Fruit fly (Drosophila melanogaster): Measurements from ENCODE around the gene Cln7.

Gene Cln7

dm6 chr3L:7361095-7361522 lies 16.1 kb upstream of the Cln7 start:
- TF ChIP-seq CG8119 (GFP tag; IDR thresholded peaks at IDR 0.05) (peak; percentile 64; the same call in 2 of the 3 replicates), CG3919 (GFP tag; optimal IDR thresholded peaks at IDR 0.05) (no peak), svp (GFP tag) (peak; percentile 95), Ets96B (tag; optimal IDR thresholded peaks at IDR 0.05) (no peak), CG7368 (GFP tag; optimal IDR thresholded peaks at IDR 0.05) (peak; percentile 53), CG16779 (tag; optimal IDR thresholded peaks at IDR 0.05) (peak; percentile 52), CG9139 (GFP tag; optimal IDR thresholded peaks at IDR 0.05) (peak; percentile 51), CG15336 (GFP tag; IDR thresholded peaks at IDR 0.05) (peak; percentile 68), OdsH (GFP tag; optimal IDR thresholded peaks at IDR 0.05) (no peak), lz (GFP tag; optimal IDR thresholded peaks at IDR 0.05) (no peak), topi (GFP tag; optimal IDR thresholded peaks at IDR 0.05) (peak; percentile 23), salr (GFP tag; optimal IDR thresholded peaks at IDR 0.05) (no peak), Ets21C (GFP tag; optimal IDR thresholded peaks at IDR 0.05) (no peak), CG6276 (GFP tag; optimal IDR thresholded peaks at IDR 0.05) (peak; percentile 62), CG11294 (GFP tag; IDR thresholded peaks at IDR 0.05) (no peak), CG6854 (GFP tag; optimal IDR thresholded peaks at IDR 0.05) (peak; percentile 39), acj6 (GFP tag; optimal IDR thresholded peaks at IDR 0.05) (no peak), Eip75B (GFP tag; optimal IDR thresholded peaks at IDR 0.05) (no peak), Blimp-1 (GFP tag; optimal IDR thresholded peaks at IDR 0.05) (no peak), CG8632 (GFP tag; optimal IDR thresholded peaks at IDR 0.05) (no peak), achi (GFP tag; optimal IDR thresholded peaks at IDR 0.05) (peak; percentile 5), CG6792 (GFP tag; optimal IDR thresholded peaks at IDR 0.05) (no peak), CG6808 (GFP tag; optimal IDR thresholded peaks at IDR 0.05) (peak; percentile 82), esn (GFP tag; optimal IDR thresholded peaks at IDR 0.05) (no peak), eg (GFP tag; IDR thresholded peaks at IDR 0.05) (peak; percentile 74; the same call in 2 of the 3 replicates), CG4318 (GFP tag; optimal IDR thresholded peaks at IDR 0.05) (no peak), CG10669 (GFP tag; optimal IDR thresholded peaks at IDR 0.05) (peak; percentile 21), CG10631 (GFP tag; optimal IDR thresholded peaks at IDR 0.05) (no peak), Hr4 (GFP tag; optimal IDR thresholded peaks at IDR 0.05) (peak; percentile 50), ss (GFP tag; optimal IDR thresholded peaks at IDR 0.05) (peak; percentile 23 to 47), CG34406 (GFP tag; optimal IDR thresholded peaks at IDR 0.05) (peak; percentile 5), CG1621 (tag; optimal IDR thresholded peaks at IDR 0.05) (no peak), spab (GFP tag; optimal IDR thresholded peaks at IDR 0.05) (peak; percentile 28), net (GFP tag; optimal IDR thresholded peaks at IDR 0.05) (peak; percentile 35), CG32006 (GFP tag; optimal IDR thresholded peaks at IDR 0.05) (peak; percentile 18), dac (GFP tag; optimal IDR thresholded peaks at IDR 0.05) (peak; percentile 0), Lpt (GFP tag; optimal IDR thresholded peaks at IDR 0.05) (peak; percentile 19), CG8319 (GFP tag; optimal IDR thresholded peaks at IDR 0.05) (peak; percentile 20), Eip78C (GFP tag) (peak; percentile 60)

- TF ChIP-seq Eip75B (GFP tag; optimal IDR thresholded peaks at IDR 0.05) (no peak), Sox14 (GFP tag; optimal IDR thresholded peaks at IDR 0.05) (peak; percentile 20), acj6 (GFP tag; optimal IDR thresholded peaks at IDR 0.05) (peak; percentile 52), CG6276 (GFP tag; optimal IDR thresholded peaks at IDR 0.05) (no peak), CG8319 (GFP tag; optimal IDR thresholded peaks at IDR 0.05) (peak; percentile 96), CG3032 (tag; optimal IDR thresholded peaks at IDR 0.05) (peak; percentile 38), Gug (GFP tag; IDR thresholded peaks at IDR 0.05) (no peak), esn (GFP tag; optimal IDR thresholded peaks at IDR 0.05) (peak; percentile 16), CG15336 (GFP tag; IDR thresholded peaks at IDR 0.05) (peak; percentile 57), CG10631 (GFP tag; optimal IDR thresholded peaks at IDR 0.05) (peak; percentile 38), achi (GFP tag; optimal IDR thresholded peaks at IDR 0.05) (peak; percentile 49), fd59A (GFP tag; optimal IDR thresholded peaks at IDR 0.05) (no peak), dac (GFP tag; optimal IDR thresholded peaks at IDR 0.05) (no peak), spab (GFP tag; optimal IDR thresholded peaks at IDR 0.05) (no peak), CG6792 (GFP tag; optimal IDR thresholded peaks at IDR 0.05) (peak; percentile 4), Sox15 (GFP tag; optimal IDR thresholded peaks at IDR 0.05) (no peak), svp (GFP tag) (no peak), CG3919 (GFP tag; optimal IDR thresholded peaks at IDR 0.05) (peak; percentile 17), CG6808 (GFP tag; optimal IDR thresholded peaks at IDR 0.05) (peak; percentile 17), Eip93F (GFP tag; optimal IDR thresholded peaks at IDR 0.05) (peak; percentile 55), CG11902 (GFP tag; optimal IDR thresholded peaks at IDR 0.05) (peak; percentile 2), CG31627 (GFP tag; optimal IDR thresholded peaks at IDR 0.05) (peak; percentile 34), dsx (GFP tag; optimal IDR thresholded peaks at IDR 0.05; ENCODE audit: poor library complexity, severe bottlenecking) (no peak), CG1621 (tag; optimal IDR thresholded peaks at IDR 0.05) (peak; percentile 49), Hr39 (GFP tag; optimal IDR thresholded peaks at IDR 0.05) (peak; percentile 39)
These were observed 15.4 kb upstream of the Cln7 start, which contains the start of gene Sec63 for dm6 chr3L:7360324-7360852. Gene Sec63, plus strand, starts transcription at chr3L:7360561.

All from whole organism, prepupa.